Worm (Caenorhabditis elegans) whole organism, L4/young adult: Measurements from ENCODE around the gene mrpl-20.

Experiments used
- W03F9.2 ChIP-seq: fragments of 150-350 bp; optimal IDR thresholded peaks from 2 replicates; lab custom pipeline; 2014; ENCODE audit warnings: missing biosample characterization, missing genetic modification characterization
- dao-5 ChIP-seq: sonication (generic microtip); optimal IDR thresholded peaks from 2 replicates; lab custom pipeline; 2016; ENCODE audit warnings: missing genotype, missing genetic modification characterization, moderate library complexity, missing compliant biosample characterization

ce11 chrII:13297935-13298334, 40.1 kb upstream of the mrpl-20 start:
- no peak for TF ChIP-seq dao-5 (tag; lab: Kevin White, UChicago)
- TF ChIP-seq W03F9.2 (tag; lab: Kevin White, UChicago), result no peak
